Fruit fly (Drosophila melanogaster): ENCODE data around the gene beta-Man.

Gene beta-Man

DNA sequence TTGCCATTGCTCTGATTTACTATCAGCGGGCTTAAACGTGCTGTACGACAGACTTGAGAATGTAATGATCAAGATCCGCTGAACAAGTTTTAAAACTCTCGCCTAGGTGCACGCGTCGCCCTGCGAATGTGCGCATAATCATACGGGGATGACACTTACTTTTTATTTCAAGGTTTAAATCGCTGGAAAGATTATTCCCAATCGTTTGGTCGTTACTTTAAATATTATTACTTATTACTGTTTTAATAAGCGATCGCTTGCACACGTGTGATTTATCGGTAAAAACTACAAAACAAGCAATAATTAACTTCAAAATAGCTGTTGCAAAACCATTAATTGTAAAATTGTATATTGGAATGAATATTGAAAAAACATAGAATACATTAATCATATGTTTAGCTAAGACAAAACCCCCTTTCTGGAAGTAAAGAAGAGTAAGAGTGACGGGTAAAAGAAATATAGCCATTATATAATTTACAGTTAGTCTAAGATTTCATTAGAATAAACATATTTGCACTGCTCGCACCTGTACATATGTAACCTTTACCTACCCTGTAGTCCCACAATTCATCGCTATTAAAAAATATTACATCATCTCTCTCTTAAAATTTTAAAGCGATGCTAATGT is 32.2 kb downstream of the beta-Man start, which contains the start of gene DhpD (continued):
- TF ChIP-seq sens (GFP tag) = peak; percentile 87
- TF ChIP-seq Drgx (GFP tag; IDR thresholded peaks at IDR 0.05) = peak; percentile 71
- TF ChIP-seq pho (GFP tag; optimal IDR thresholded peaks at IDR 0.05) = peak; percentile 57
- peak; percentile 78 for TF ChIP-seq bcd (GFP tag; optimal IDR thresholded peaks at IDR 0.05)
- peak; percentile 15 for TF ChIP-seq stwl (tag; optimal IDR thresholded peaks at IDR 0.05)
- no peak for TF ChIP-seq ro (GFP tag; IDR thresholded peaks at IDR 0.05)
- TF ChIP-seq Dll (GFP tag; IDR thresholded peaks at IDR 0.05; ENCODE audit: partially characterized antibody) = no peak
- peak; percentile 24; the same call in 1 of the 3 replicates for TF ChIP-seq CG2199 (GFP tag; IDR thresholded peaks at IDR 0.05)
- peak; percentile 29 for TF ChIP-seq CG8944 (GFP tag; optimal IDR thresholded peaks at IDR 0.05)
- TF ChIP-seq hkb (optimal IDR thresholded peaks at IDR 0.05) = no peak
- peak; percentile 81 for TF ChIP-seq hkb (GFP tag; IDR thresholded peaks at IDR 0.05)
- peak; percentile 48 for TF ChIP-seq Awh (GFP tag; IDR thresholded peaks at IDR 0.05)
- no peak for TF ChIP-seq crc (GFP tag; optimal IDR thresholded peaks at IDR 0.05)
- TF ChIP-seq CG10321 (GFP tag; IDR thresholded peaks at IDR 0.05) = no peak
- peak; percentile 88 for TF ChIP-seq CG2120 (GFP tag; optimal IDR thresholded peaks at IDR 0.05)
- TF ChIP-seq Doc2 (GFP tag; IDR thresholded peaks at IDR 0.05) = no peak
- peak; percentile 72 for TF ChIP-seq CG31441 (GFP tag; IDR thresholded peaks at IDR 0.05)
- TF ChIP-seq CG2875 (GFP tag; optimal IDR thresholded peaks at IDR 0.05) = no peak
- TF ChIP-seq Rx (GFP tag; IDR thresholded peaks at IDR 0.05) = peak; percentile 74

DNA sequence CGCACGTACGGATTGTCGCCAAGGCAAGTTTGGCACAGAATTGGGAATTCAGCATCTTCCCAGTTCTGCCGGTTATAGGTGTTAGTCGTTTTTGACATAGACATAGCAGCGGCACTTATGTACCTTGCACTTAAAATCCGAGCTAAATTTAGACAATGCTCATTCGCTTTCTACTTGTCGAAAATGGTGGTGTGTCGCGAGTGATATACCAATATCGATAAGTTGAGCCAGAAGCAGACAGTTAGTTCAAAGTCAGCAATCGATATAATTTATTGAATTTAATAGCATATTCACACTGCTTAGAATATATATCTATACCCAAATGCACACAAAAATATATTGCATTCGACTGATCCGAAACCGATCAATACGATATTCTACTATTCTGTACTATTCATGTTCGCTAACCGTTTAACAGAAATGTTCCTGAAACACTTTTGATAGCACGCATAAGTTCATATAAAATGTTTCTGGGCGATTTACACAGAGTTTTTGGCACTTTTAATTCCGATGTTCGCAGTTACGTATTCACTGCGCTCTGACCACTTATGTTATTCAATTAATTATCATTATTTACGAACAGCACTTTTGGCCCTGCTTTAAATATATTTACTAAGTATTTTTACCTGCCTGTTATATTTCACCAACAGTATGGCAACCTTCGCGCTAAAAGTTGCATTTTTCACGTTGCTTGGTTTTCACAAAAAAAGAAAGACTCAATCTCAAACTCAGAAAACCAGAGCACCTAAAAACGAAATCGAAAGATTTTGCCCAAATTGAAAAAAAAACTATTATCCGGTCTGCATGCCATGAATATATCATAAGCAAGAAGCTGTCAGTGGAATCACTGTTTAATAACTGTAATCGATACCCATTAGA is 35.4 kb downstream of the beta-Man start, which contains the start of gene CG14641:
Gene CG14641 (minus strand): TSS at position 204 of the 879 bp plus-strand sequence.
- TF ChIP-seq CG2120 (GFP tag; optimal IDR thresholded peaks at IDR 0.05) (no peak), CG2889 (GFP tag; IDR thresholded peaks at IDR 0.05) (no peak), Hr39 (optimal IDR thresholded peaks at IDR 0.05) (no peak), schlank (tag; optimal IDR thresholded peaks at IDR 0.05) (no peak), D19B (GFP tag; optimal IDR thresholded peaks at IDR 0.05) (no peak), CG9215 (GFP tag; IDR thresholded peaks at IDR 0.05) (0 out of 2 replicates have a peak, but pooled peaks have one; percentile 19), CG14710 (tag; optimal IDR thresholded peaks at IDR 0.05) (peak; percentile 23), CG3995 (GFP tag; optimal IDR thresholded peaks at IDR 0.05) (peak; percentile 66), tll (GFP tag; optimal IDR thresholded peaks at IDR 0.05) (peak in 1 of 2 experiments; percentile 79), tap (tag; optimal IDR thresholded peaks at IDR 0.05) (no peak), ap (GFP tag; IDR thresholded peaks at IDR 0.05) (0 out of 2 replicates have a peak, but pooled peaks have one; percentile 11), CG31365 (tag; optimal IDR thresholded peaks at IDR 0.05) (no peak), CG15269 (tag; optimal IDR thresholded peaks at IDR 0.05) (no peak), Dll (GFP tag; IDR thresholded peaks at IDR 0.05; ENCODE audit: partially characterized antibody) (peak; percentile 48; the same call in 3 of the 4 replicates), CG6791 (GFP tag; IDR thresholded peaks at IDR 0.05; ENCODE audit: partially characterized antibody) (peak; percentile 53; the same call in 1 of the 3 replicates), CG13287 (GFP tag; IDR thresholded peaks at IDR 0.05; ENCODE audit: partially characterized antibody) (peak; percentile 8; the same call in 1 of the 2 replicates), YL-1 (GFP tag; optimal IDR thresholded peaks at IDR 0.05) (peak; percentile 61), CG12659 (GFP tag; optimal IDR thresholded peaks at IDR 0.05) (peak; percentile 39), NC2β (GFP tag; optimal IDR thresholded peaks at IDR 0.05) (no peak), dmrt11E (tag; optimal IDR thresholded peaks at IDR 0.05) (peak; percentile 19), ro (GFP tag; IDR thresholded peaks at IDR 0.05) (no peak), CG8944 (GFP tag; optimal IDR thresholded peaks at IDR 0.05) (no peak), CG10654 (GFP tag; optimal IDR thresholded peaks at IDR 0.05) (no peak), slbo (GFP tag; IDR thresholded peaks at IDR 0.05) (peak; percentile 27; the same call in 1 of the 2 replicates), eyg (GFP tag; optimal IDR thresholded peaks at IDR 0.05) (no peak), lilli (GFP tag; optimal IDR thresholded peaks at IDR 0.05) (no peak), CG1832 (GFP tag; optimal IDR thresholded peaks at IDR 0.05) (no peak), nerfin-2 (GFP tag; IDR thresholded peaks at IDR 0.05; ENCODE audit: partially characterized antibody) (0 out of 2 replicates have a peak, but pooled peaks have one; percentile 21), amos (GFP tag; IDR thresholded peaks at IDR 0.05; ENCODE audit: partially characterized antibody) (peak; percentile 73), CG14860 (GFP tag; IDR thresholded peaks at IDR 0.05; ENCODE audit: partially characterized antibody) (0 out of 3 replicates have a peak, but pooled peaks have one; percentile 26), CG6689 (GFP tag; IDR thresholded peaks at IDR 0.05) (peak; percentile 17; the same call in 1 of the 2 replicates)
